Fruit fly (Drosophila melanogaster) whole organism, embryonic: ENCODE data around the gene SrpRalpha.
A peak's percentile ranks its signal among the peaks of the same experiment; 100 is the strongest.

Source experiments
- Atf6 ChIP-seq: fragments of 200-800 bp; sonication (Bioruptor generic); IDR thresholded peaks from 2 replicates; pipeline ENCODE4 v1.3.6; 2022; ENCODE audit warnings: missing biosample characterization, missing genetic modification characterization
- CG10267 ChIP-seq: fragments of 200-800 bp; sonication (Bioruptor generic); optimal IDR thresholded peaks from 2 replicates; lab custom pipeline; 2018; ENCODE audit warnings: missing biosample characterization, mild to moderate bottlenecking, missing genetic modification characterization, moderate library complexity
- CG10654 ChIP-seq: fragments of 200-800 bp; sonication (Bioruptor generic); optimal IDR thresholded peaks from 2 replicates; lab custom pipeline; 2016; ENCODE audit warnings: missing biosample characterization, missing genetic modification characterization
- CG12769 ChIP-seq: fragments of 200-800 bp; sonication (Bioruptor generic); optimal IDR thresholded peaks from 2 replicates; lab custom pipeline; 2019; ENCODE audit warnings: missing biosample characterization, mild to moderate bottlenecking, missing genetic modification characterization, moderate library complexity
- CG13624 ChIP-seq: fragments of 200-800 bp; sonication (Bioruptor generic); optimal IDR thresholded peaks from 2 replicates; lab custom pipeline; 2016; ENCODE audit warnings: missing biosample characterization, missing genetic modification characterization
- CG15479 ChIP-seq: fragments of 200-800 bp; sonication (Bioruptor generic); optimal IDR thresholded peaks from 3 replicates; lab custom pipeline; 2019; ENCODE audit warnings: missing biosample characterization, mild to moderate bottlenecking, missing genetic modification characterization, moderate library complexity
- CG1647 ChIP-seq: fragments of 200-800 bp; sonication (Bioruptor generic); optimal IDR thresholded peaks from 3 replicates; lab custom pipeline; 2016; ENCODE audit warnings: missing biosample characterization, missing genetic modification characterization
- CG18011 ChIP-seq: fragments of 200-800 bp; sonication (Bioruptor generic); optimal IDR thresholded peaks from 2 replicates; lab custom pipeline; 2017; ENCODE audit warnings: missing biosample characterization, missing genetic modification characterization, mild to moderate bottlenecking, moderate library complexity, missing genotype
- CG2116 ChIP-seq: fragments of 200-800 bp; sonication (Bioruptor generic); optimal IDR thresholded peaks from 3 replicates; lab custom pipeline; 2018; ENCODE audit warnings: missing biosample characterization, mild to moderate bottlenecking, missing genetic modification characterization
- CG2129 ChIP-seq: fragments of 200-800 bp; sonication (Bioruptor generic); IDR thresholded peaks from 2 replicates; pipeline ENCODE4 v1.3.6; 2022; ENCODE audit warnings: missing biosample characterization, missing genetic modification characterization; ENCODE audit not compliant: partially characterized antibody
- CG30020 ChIP-seq: fragments of 200-800 bp; optimal IDR thresholded peaks from 2 replicates; lab custom pipeline; 2019; ENCODE audit warnings: missing biosample characterization, mild to moderate bottlenecking, missing genetic modification characterization, moderate library complexity
- CG3065 ChIP-seq: fragments of 200-800 bp; sonication (Bioruptor generic); optimal IDR thresholded peaks from 2 replicates; lab custom pipeline; 2016; ENCODE audit warnings: missing biosample characterization, missing genetic modification characterization
- CG4617 ChIP-seq: fragments of 200-800 bp; sonication (Bioruptor generic); optimal IDR thresholded peaks from 3 replicates; lab custom pipeline; 2016; ENCODE audit warnings: missing biosample characterization, missing genetic modification characterization, borderline replicate concordance
- CG6272 ChIP-seq: fragments of 200-800 bp; sonication (Bioruptor generic); IDR thresholded peaks from 2 replicates; pipeline ENCODE4 v1.3.6; 2022; ENCODE audit warnings: missing biosample characterization, missing genetic modification characterization
- CG6854 ChIP-seq: fragments of 200-800 bp; sonication (Bioruptor generic); optimal IDR thresholded peaks from 3 replicates; lab custom pipeline; 2017; ENCODE audit warnings: missing biosample characterization, mild to moderate bottlenecking, missing genetic modification characterization
- CG7928 ChIP-seq: fragments of 200-800 bp; sonication (Bioruptor generic); optimal IDR thresholded peaks from 2 replicates; lab custom pipeline; 2017; ENCODE audit warnings: missing biosample characterization, mild to moderate bottlenecking, missing genetic modification characterization
- CG7963 ChIP-seq: fragments of 200-800 bp; sonication (Bioruptor generic); IDR thresholded peaks from 3 replicates; pipeline ENCODE4 v1.3.6; 2022; ENCODE audit warnings: missing biosample characterization, missing genetic modification characterization; ENCODE audit not compliant: partially characterized antibody
- CG8089 ChIP-seq: fragments of 200-800 bp; sonication (Bioruptor generic); optimal IDR thresholded peaks from 3 replicates; lab custom pipeline; 2016; ENCODE audit warnings: missing biosample characterization, missing genetic modification characterization
- CG9609 ChIP-seq: fragments of 200-800 bp; sonication (Bioruptor generic); optimal IDR thresholded peaks from 3 replicates; lab custom pipeline; 2016; ENCODE audit warnings: missing biosample characterization, missing genetic modification characterization
- CkIIα-i1 ChIP-seq: fragments of 200-800 bp; sonication (Bioruptor generic); IDR thresholded peaks from 2 replicates; pipeline ENCODE4 v1.3.6; 2022; ENCODE audit warnings: missing biosample characterization, missing genetic modification characterization
- D ChIP-seq, 2 experiments: fragments of 200-800 bp in 1 of 2; fragments of >200 bp in 1 of 2; sonication (Bioruptor generic) in 1 of 2; optimal IDR thresholded peaks; 2 replicates in 1 of 2; 3 replicates in 1 of 2; lab custom pipeline; 2017; ENCODE audit warnings: mild to moderate bottlenecking in 1 of 2, missing biosample characterization in 1 of 2, missing genetic modification characterization in 1 of 2, missing genetic modification reagents in 1 of 2
- Drgx ChIP-seq: fragments of 200-800 bp; sonication (Bioruptor generic); IDR thresholded peaks from 2 replicates; pipeline ENCODE4 v1.3.6; 2022; ENCODE audit warnings: missing biosample characterization, missing genetic modification characterization
- Gsc ChIP-seq: fragments of 200-800 bp; sonication (Bioruptor generic); IDR thresholded peaks from 2 replicates; pipeline ENCODE4 v1.3.6; 2022; ENCODE audit warnings: missing biosample characterization, missing genetic modification characterization
- HHEX ChIP-seq: fragments of 200-800 bp; sonication (Bioruptor generic); optimal IDR thresholded peaks from 3 replicates; lab custom pipeline; 2017; ENCODE audit warnings: missing biosample characterization, mild to moderate bottlenecking, missing genetic modification characterization, missing genetic modification reagents
- HLH3B ChIP-seq: fragments of 200-800 bp; sonication (Bioruptor generic); IDR thresholded peaks from 2 replicates; pipeline ENCODE4 v1.3.6; 2022; ENCODE audit warnings: missing biosample characterization, missing genetic modification characterization
- Hsf ChIP-seq: fragments of 200-800 bp; sonication (Bioruptor generic); optimal IDR thresholded peaks from 3 replicates; lab custom pipeline; 2016; ENCODE audit warnings: missing biosample characterization, missing genetic modification characterization
- Kr ChIP-seq: fragments of 200-800 bp; sonication (Bioruptor generic); optimal IDR thresholded peaks from 2 replicates; lab custom pipeline; 2017; ENCODE audit warnings: missing biosample characterization, mild to moderate bottlenecking, missing genetic modification characterization
- Lpt ChIP-seq: fragments of >200 bp; optimal IDR thresholded peaks from 2 replicates; lab custom pipeline; 2018; ENCODE audit warnings: missing biosample characterization, missing genetic modification characterization
- Max ChIP-seq: fragments of 200-800 bp; sonication (Bioruptor generic); optimal IDR thresholded peaks from 2 replicates; lab custom pipeline; 2016; ENCODE audit warnings: missing biosample characterization, mild to moderate bottlenecking, missing genetic modification characterization
- Mes4 ChIP-seq: fragments of 200-800 bp; sonication (Bioruptor generic); optimal IDR thresholded peaks from 2 replicates; lab custom pipeline; 2016; ENCODE audit warnings: missing biosample characterization, missing genetic modification characterization
- Myb ChIP-seq: fragments of 200-800 bp; sonication (Bioruptor generic); optimal IDR thresholded peaks from 2 replicates; lab custom pipeline; 2016; ENCODE audit warnings: missing biosample characterization, missing genetic modification characterization
- NfI ChIP-seq: fragments of 200-800 bp; sonication (Bioruptor generic); optimal IDR thresholded peaks from 3 replicates; lab custom pipeline; 2018; ENCODE audit warnings: missing biosample characterization, mild to moderate bottlenecking, missing genetic modification characterization, moderate library complexity
- Tbp ChIP-seq: fragments of >200 bp; optimal IDR thresholded peaks from 2 replicates; lab custom pipeline; 2018; ENCODE audit warnings: missing biosample characterization, missing genetic modification characterization
- Trl ChIP-seq, 3 experiments: fragments of >200 bp in 2 of 3; fragments of 200-800 bp in 1 of 3; sonication (Bioruptor generic) in 1 of 3; optimal IDR thresholded peaks; 2 replicates in 1 of 3; 3 replicates in 2 of 3; lab custom pipeline; 2016 to 2017; ENCODE audit warnings: missing biosample characterization in 1 of 3, missing genetic modification characterization in 1 of 3
- Xbp1 ChIP-seq: fragments of 200-800 bp; sonication (Bioruptor generic); optimal IDR thresholded peaks from 3 replicates; lab custom pipeline; 2016; ENCODE audit warnings: missing biosample characterization, mild to moderate bottlenecking, missing genetic modification characterization
- bowl ChIP-seq: fragments of 200-800 bp; sonication (Bioruptor generic); IDR thresholded peaks from 2 replicates; pipeline ENCODE4 v1.3.6; 2022; ENCODE audit warnings: missing biosample characterization, missing genetic modification characterization
- ems ChIP-seq: fragments of 200-800 bp; sonication (Bioruptor generic); optimal IDR thresholded peaks from 3 replicates; lab custom pipeline; 2016; ENCODE audit warnings: missing biosample characterization, missing genetic modification characterization
- exex ChIP-seq: fragments of 200-800 bp; sonication (Bioruptor generic); optimal IDR thresholded peaks from 4 replicates; lab custom pipeline; 2018; ENCODE audit warnings: missing biosample characterization, mild to moderate bottlenecking, missing genetic modification characterization, moderate library complexity
- fd96Cb ChIP-seq: fragments of 200-800 bp; sonication (Bioruptor generic); optimal IDR thresholded peaks from 2 replicates; lab custom pipeline; 2018; ENCODE audit warnings: missing biosample characterization, mild to moderate bottlenecking, missing genetic modification characterization, moderate library complexity
- jing ChIP-seq: fragments of 200-800 bp; sonication (Bioruptor generic); optimal IDR thresholded peaks from 2 replicates; lab custom pipeline; 2018; ENCODE audit warnings: missing biosample characterization, mild to moderate bottlenecking, missing genetic modification characterization
- lab ChIP-seq: fragments of 200-800 bp; sonication (Bioruptor generic); optimal IDR thresholded peaks from 3 replicates; lab custom pipeline; 2017; ENCODE audit warnings: missing biosample characterization, missing genetic modification characterization, mild to moderate bottlenecking, moderate library complexity, missing genetic modification reagents
- nmo ChIP-seq: fragments of 200-800 bp; sonication (Bioruptor generic); optimal IDR thresholded peaks from 2 replicates; lab custom pipeline; 2018; ENCODE audit warnings: missing biosample characterization, mild to moderate bottlenecking, missing genetic modification characterization, moderate library complexity
- otp ChIP-seq: fragments of 200-800 bp; sonication (Bioruptor generic); IDR thresholded peaks from 3 replicates; pipeline ENCODE4, ENCODE4 v1.3.6; 2022; ENCODE audit warnings: missing biosample characterization, missing genetic modification characterization
- pnt ChIP-seq: fragments of 200-800 bp; sonication (Bioruptor generic); optimal IDR thresholded peaks from 3 replicates; lab custom pipeline; 2016; ENCODE audit warnings: missing biosample characterization, missing genetic modification characterization
- rib ChIP-seq: fragments of 200-800 bp; sonication (Bioruptor generic); IDR thresholded peaks from 2 replicates; pipeline ENCODE4 v1.3.6; 2022; ENCODE audit warnings: missing biosample characterization, missing genetic modification characterization
- row ChIP-seq: fragments of 200-800 bp; sonication (Bioruptor generic); IDR thresholded peaks from 3 replicates; pipeline ENCODE4 v1.3.6; 2022; ENCODE audit warnings: missing biosample characterization, missing genetic modification characterization
- seq ChIP-seq: fragments of 200-800 bp; sonication (Bioruptor generic); IDR thresholded peaks from 2 replicates; pipeline ENCODE4 v1.3.6; 2022; ENCODE audit warnings: missing biosample characterization, missing genetic modification characterization
- sima ChIP-seq: fragments of 200-800 bp; sonication (Bioruptor generic); optimal IDR thresholded peaks from 2 replicates; lab custom pipeline; 2016; ENCODE audit warnings: missing biosample characterization, missing genetic modification characterization
- tll ChIP-seq, 2 experiments: fragments of 200-800 bp in 1 of 2; fragments of >200 bp in 1 of 2; sonication (Bioruptor generic) in 1 of 2; optimal IDR thresholded peaks; 2 replicates each; lab custom pipeline; 2017 to 2019; ENCODE audit warnings: missing biosample characterization in 2 of 2, missing genetic modification characterization in 2 of 2, mild to moderate bottlenecking in 1 of 2, moderate library complexity in 1 of 2
- tx ChIP-seq: fragments of 200-800 bp; sonication (Bioruptor generic); optimal IDR thresholded peaks from 2 replicates; lab custom pipeline; 2016; ENCODE audit warnings: missing biosample characterization, missing genetic modification characterization
- zf30C ChIP-seq: fragments of 200-800 bp; sonication (Bioruptor generic); optimal IDR thresholded peaks from 3 replicates; lab custom pipeline; 2018; ENCODE audit warnings: missing biosample characterization, mild to moderate bottlenecking, missing genetic modification characterization

Gene SrpRalpha

dm6 chrX:11149201-11149600, 20.3 kb upstream of the SrpRalpha start, which contains the start of gene Lint-1 (continued):
- TF ChIP-seq Gsc (GFP tag; lab: Robert Waterston, UW) (no peak), Mes4 (GFP tag; lab: Kevin White, UChicago) (no peak), tx (GFP tag; lab: Kevin White, UChicago) (no peak), Max (GFP tag; lab: Kevin White, UChicago) (peak; percentile 35), CG7963 (GFP tag; lab: Robert Waterston, UW) (no peak), fd96Cb (no peak), otp (no peak), CG7928 (GFP tag; lab: Kevin White, UChicago) (no peak), row (GFP tag; lab: Robert Waterston, UW) (peak; percentile 56), Lpt (GFP tag; lab: Kevin White, UChicago) (no peak), pnt (GFP tag; lab: Kevin White, UChicago) (no peak), CG10267 (tag; lab: Kevin White, UChicago) (no peak), CG8089 (GFP tag; lab: Kevin White, UChicago) (no peak), NfI (peak; percentile 7), CG3065 (no peak), seq (GFP tag; lab: Robert Waterston, UW) (0 out of 2 replicates have a peak, but pooled peaks have one; percentile 25), rib (no peak), Kr (no peak), CG12769 (tag; lab: Kevin White, UChicago) (peak; percentile 0), CG2116 (GFP tag; lab: Kevin White, UChicago) (peak; percentile 72), jing (GFP tag; lab: Kevin White, UChicago) (no peak), CG10654 (GFP tag; lab: Kevin White, UChicago) (no peak), bowl (GFP tag; lab: Robert Waterston, UW) (no peak), HLH3B (GFP tag; lab: Robert Waterston, UW) (no peak), lab (GFP tag; lab: Kevin White, UChicago) (peak; percentile 20), Drgx (GFP tag; lab: Robert Waterston, UW) (no peak), exex (tag; lab: Kevin White, UChicago) (no peak), CG30020 (tag; lab: Kevin White, UChicago) (peak; percentile 68), Trl (optimal IDR thresholded peaks at IDR 0.05; lab: Kevin White, UChicago) (no peak), Trl (GFP tag; optimal IDR thresholded peaks at IDR 0.05; lab: Kevin White, UChicago) (peak; percentile 1), zf30C (GFP tag; lab: Kevin White, UChicago) (no peak), HHEX (GFP tag; lab: Kevin White, UChicago) (no peak), CkIIα-i1 (no peak), CG9609 (GFP tag; lab: Kevin White, UChicago) (no peak), Hsf (GFP tag; lab: Kevin White, UChicago) (peak; percentile 5), nmo (GFP tag; lab: Kevin White, UChicago) (no peak), D (optimal IDR thresholded peaks at IDR 0.05; lab: Kevin White, UChicago) (no peak), D (GFP tag; optimal IDR thresholded peaks at IDR 0.05; lab: Kevin White, UChicago) (no peak), Tbp (GFP tag; lab: Kevin White, UChicago) (no peak), ems (GFP tag; lab: Kevin White, UChicago) (no peak), Myb (GFP tag; lab: Kevin White, UChicago) (no peak), CG1647 (GFP tag; lab: Kevin White, UChicago) (no peak), tll (GFP tag; optimal IDR thresholded peaks at IDR 0.05; lab: Kevin White, UChicago) (no peak), CG6854 (GFP tag; lab: Kevin White, UChicago) (no peak), CG6272 (GFP tag; lab: Robert Waterston, UW) (no peak), Xbp1 (peak; percentile 49), CG13624 (GFP tag; lab: Kevin White, UChicago) (peak; percentile 23), CG18011 (GFP tag; lab: Kevin White, UChicago) (no peak), CG15479 (peak; percentile 39), sima (no peak), CG4617 (GFP tag; lab: Kevin White, UChicago) (peak; percentile 65), Atf6 (no peak), CG2129 (no peak)
